Fruit fly (Drosophila melanogaster) whole organism, embryonic: ENCODE measurements around the gene dyl.

Source experiments
- Asciz ChIP-seq: fragments of 200-800 bp; sonication (Bioruptor generic); optimal IDR thresholded peaks from 2 replicates; lab custom pipeline; 2017; ENCODE audit warnings: missing biosample characterization, mild to moderate bottlenecking, missing genetic modification characterization, missing genetic modification reagents
- Atf-2 ChIP-seq: fragments of 200-800 bp; sonication (Bioruptor generic); optimal IDR thresholded peaks from 2 replicates; lab custom pipeline; 2016; ENCODE audit warnings: missing biosample characterization, missing genetic modification characterization
- B-H2 ChIP-seq: fragments of 200-800 bp; sonication (Bioruptor generic); optimal IDR thresholded peaks from 2 replicates; lab custom pipeline; 2018; ENCODE audit warnings: missing biosample characterization, mild to moderate bottlenecking, missing genetic modification characterization
- Bteb2 ChIP-seq: fragments of 200-800 bp; sonication (Bioruptor generic); optimal IDR thresholded peaks from 2 replicates; lab custom pipeline; 2016; ENCODE audit warnings: missing biosample characterization, missing genetic modification characterization
- CG10267 ChIP-seq: fragments of 200-800 bp; sonication (Bioruptor generic); optimal IDR thresholded peaks from 2 replicates; lab custom pipeline; 2018; ENCODE audit warnings: missing biosample characterization, mild to moderate bottlenecking, missing genetic modification characterization, moderate library complexity
- CG10431 ChIP-seq: fragments of 200-800 bp; sonication (Bioruptor generic); optimal IDR thresholded peaks from 3 replicates; lab custom pipeline; 2018; ENCODE audit warnings: missing biosample characterization, mild to moderate bottlenecking, missing genetic modification characterization
- CG10543 ChIP-seq: fragments of 200-800 bp; sonication (Bioruptor generic); optimal IDR thresholded peaks from 3 replicates; lab custom pipeline; 2017; ENCODE audit warnings: missing biosample characterization, mild to moderate bottlenecking, missing genetic modification characterization, moderate library complexity
- CG11456 ChIP-seq: fragments of 200-800 bp; sonication (Bioruptor generic); IDR thresholded peaks from 3 replicates; pipeline ENCODE4 v1.3.6; 2022; ENCODE audit warnings: missing biosample characterization, missing genetic modification characterization
- CG12219 ChIP-seq: fragments of 200-800 bp; sonication (Bioruptor generic); optimal IDR thresholded peaks from 3 replicates; lab custom pipeline; 2018; ENCODE audit warnings: missing biosample characterization, mild to moderate bottlenecking, missing genetic modification characterization
- CG1602 ChIP-seq: fragments of 200-800 bp; sonication (Bioruptor generic); optimal IDR thresholded peaks from 3 replicates; lab custom pipeline; 2016; ENCODE audit warnings: missing biosample characterization, missing genetic modification characterization
- CG17612 ChIP-seq: fragments of 200-800 bp; sonication (Bioruptor generic); IDR thresholded peaks from 2 replicates; pipeline ENCODE4 v1.3.6; 2022; ENCODE audit warnings: missing biosample characterization, missing genetic modification characterization
- CG18262 ChIP-seq: fragments of 200-800 bp; optimal IDR thresholded peaks from 3 replicates; lab custom pipeline; 2019; ENCODE audit warnings: missing biosample characterization, mild to moderate bottlenecking, missing genetic modification characterization, moderate library complexity
- CG2120 ChIP-seq: fragments of 200-800 bp; sonication (Bioruptor generic); optimal IDR thresholded peaks from 3 replicates; lab custom pipeline; 2016; ENCODE audit warnings: missing biosample characterization, missing genetic modification characterization
- CG2202 ChIP-seq: fragments of 200-800 bp; sonication (Bioruptor generic); optimal IDR thresholded peaks from 2 replicates; lab custom pipeline; 2018; ENCODE audit warnings: missing biosample characterization, mild to moderate bottlenecking, missing genetic modification characterization
- CG32532 ChIP-seq: fragments of 200-800 bp; sonication (Bioruptor generic); IDR thresholded peaks from 2 replicates; pipeline ENCODE4 v1.3.6; 2022; ENCODE audit warnings: missing biosample characterization, missing genetic modification characterization
- CG33557 ChIP-seq: fragments of 200-800 bp; sonication (Bioruptor generic); optimal IDR thresholded peaks from 2 replicates; lab custom pipeline; 2019; ENCODE audit warnings: missing biosample characterization, mild to moderate bottlenecking, missing genetic modification characterization, moderate library complexity
- CG6175 ChIP-seq: fragments of 200-800 bp; sonication (Bioruptor generic); IDR thresholded peaks from 3 replicates; pipeline ENCODE4 v1.3.6; 2022; ENCODE audit warnings: missing biosample characterization, missing genetic modification characterization
- CG6791 ChIP-seq: fragments of 200-800 bp; sonication (Bioruptor generic); IDR thresholded peaks from 3 replicates; pipeline ENCODE4 v1.3.6; 2022; ENCODE audit warnings: missing biosample characterization, missing genetic modification characterization; ENCODE audit not compliant: partially characterized antibody
- CG9437 ChIP-seq: fragments of 200-800 bp; sonication (Bioruptor generic); optimal IDR thresholded peaks from 2 replicates; lab custom pipeline; 2018; ENCODE audit warnings: missing biosample characterization, mild to moderate bottlenecking, missing genetic modification characterization
- D ChIP-seq, 2 experiments: fragments of 200-800 bp in 1 of 2; fragments of >200 bp in 1 of 2; sonication (Bioruptor generic) in 1 of 2; optimal IDR thresholded peaks; 2 replicates in 1 of 2; 3 replicates in 1 of 2; lab custom pipeline; 2017; ENCODE audit warnings: mild to moderate bottlenecking in 1 of 2, missing biosample characterization in 1 of 2, missing genetic modification characterization in 1 of 2, missing genetic modification reagents in 1 of 2
- ERR ChIP-seq: fragments of 200-800 bp; sonication (Bioruptor generic); optimal IDR thresholded peaks from 2 replicates; lab custom pipeline; 2016; ENCODE audit warnings: missing biosample characterization, missing genetic modification characterization
- MBD-R2 ChIP-seq: fragments of 200-800 bp; sonication (Bioruptor generic); IDR thresholded peaks from 2 replicates; pipeline ENCODE4 v1.3.6; 2022; ENCODE audit warnings: missing biosample characterization, missing genetic modification characterization
- Meics ChIP-seq: fragments of 200-800 bp; sonication (Bioruptor generic); optimal IDR thresholded peaks from 2 replicates; lab custom pipeline; 2017; ENCODE audit warnings: missing biosample characterization, mild to moderate bottlenecking, missing genetic modification characterization
- Myb ChIP-seq: fragments of 200-800 bp; sonication (Bioruptor generic); optimal IDR thresholded peaks from 2 replicates; lab custom pipeline; 2016; ENCODE audit warnings: missing biosample characterization, missing genetic modification characterization
- Nf-YC ChIP-seq: fragments of 200-800 bp; optimal IDR thresholded peaks from 3 replicates; lab custom pipeline; 2019; ENCODE audit warnings: missing biosample characterization, mild to moderate bottlenecking, missing genetic modification characterization, moderate library complexity
- NfI ChIP-seq: fragments of 200-800 bp; sonication (Bioruptor generic); optimal IDR thresholded peaks from 3 replicates; lab custom pipeline; 2018; ENCODE audit warnings: missing biosample characterization, mild to moderate bottlenecking, missing genetic modification characterization, moderate library complexity
- Ptx1 ChIP-seq: fragments of 200-800 bp; sonication (Bioruptor generic); IDR thresholded peaks from 2 replicates; pipeline ENCODE4 v1.3.6; 2022; ENCODE audit warnings: missing biosample characterization, missing genetic modification characterization
- Rfx ChIP-seq: fragments of 200-800 bp; sonication (Bioruptor generic); IDR thresholded peaks from 2 replicates; pipeline ENCODE4 v1.3.6; 2022; ENCODE audit warnings: missing biosample characterization, missing genetic modification characterization
- Spps ChIP-seq: fragments of 200-800 bp; sonication (Bioruptor generic); optimal IDR thresholded peaks from 2 replicates; lab custom pipeline; 2018; ENCODE audit warnings: missing biosample characterization, mild to moderate bottlenecking, missing genetic modification characterization
- Ssrp ChIP-seq: fragments of 200-800 bp; sonication (Bioruptor generic); optimal IDR thresholded peaks from 2 replicates; lab custom pipeline; 2018; ENCODE audit warnings: missing biosample characterization, mild to moderate bottlenecking, missing genetic modification characterization, moderate library complexity
- bcd ChIP-seq: fragments of 200-800 bp; sonication (Bioruptor generic); optimal IDR thresholded peaks from 2 replicates; lab custom pipeline; 2017; ENCODE audit warnings: missing biosample characterization, mild to moderate bottlenecking, missing genetic modification characterization
- cato ChIP-seq: fragments of 200-800 bp; sonication (Bioruptor generic); optimal IDR thresholded peaks from 2 replicates; lab custom pipeline; 2016; ENCODE audit warnings: missing biosample characterization, missing genetic modification characterization, borderline replicate concordance
- chinmo ChIP-seq: fragments of 200-800 bp; sonication (Bioruptor generic); IDR thresholded peaks from 4 replicates; pipeline ENCODE4 v1.3.6; 2022; ENCODE audit warnings: missing biosample characterization, missing genetic modification characterization; ENCODE audit not compliant: partially characterized antibody
- crp ChIP-seq, 2 experiments: fragments of 200-800 bp; sonication (Bioruptor generic); optimal IDR thresholded peaks; 2 replicates in 1 of 2; 3 replicates in 1 of 2; lab custom pipeline; 2017; ENCODE audit warnings: missing biosample characterization in 2 of 2, missing genetic modification characterization in 2 of 2, mild to moderate bottlenecking in 1 of 2, moderate library complexity in 1 of 2
- dimm ChIP-seq: fragments of 200-800 bp; sonication (Bioruptor generic); IDR thresholded peaks from 2 replicates; pipeline ENCODE4 v1.3.6; 2022; ENCODE audit warnings: missing biosample characterization, missing genetic modification characterization
- fd102C ChIP-seq: fragments of 200-800 bp; sonication (Bioruptor generic); optimal IDR thresholded peaks from 2 replicates; lab custom pipeline; 2018; ENCODE audit warnings: missing biosample characterization, mild to moderate bottlenecking, missing genetic modification characterization, moderate library complexity
- grau ChIP-seq: fragments of 200-800 bp; optimal IDR thresholded peaks from 3 replicates; lab custom pipeline; 2019; ENCODE audit warnings: missing biosample characterization, mild to moderate bottlenecking, missing genetic modification characterization, moderate library complexity
- grn ChIP-seq: fragments of 200-800 bp; sonication (Bioruptor generic); optimal IDR thresholded peaks from 3 replicates; lab custom pipeline; 2017; ENCODE audit warnings: missing biosample characterization, missing genetic modification characterization
- ham ChIP-seq: fragments of 200-800 bp; sonication (Bioruptor generic); IDR thresholded peaks from 2 replicates; pipeline ENCODE4 v1.3.6; 2022; ENCODE audit warnings: missing biosample characterization, missing genetic modification characterization
- kni ChIP-seq: fragments of 200-800 bp; sonication (Bioruptor generic); optimal IDR thresholded peaks from 3 replicates; lab custom pipeline; 2017; ENCODE audit warnings: mild to moderate bottlenecking, missing biosample characterization, missing genetic modification reagents, missing genetic modification characterization
- nau ChIP-seq: fragments of 200-800 bp; sonication (Bioruptor generic); optimal IDR thresholded peaks from 3 replicates; lab custom pipeline; 2017; ENCODE audit warnings: missing biosample characterization, mild to moderate bottlenecking, missing genetic modification characterization, missing genetic modification reagents
- pros ChIP-seq: fragments of 200-800 bp; sonication (Bioruptor generic); optimal IDR thresholded peaks from 3 replicates; lab custom pipeline; 2019; ENCODE audit warnings: missing biosample characterization, mild to moderate bottlenecking, missing genetic modification characterization, moderate library complexity
- schlank ChIP-seq: fragments of 200-800 bp; sonication (Bioruptor generic); optimal IDR thresholded peaks from 2 replicates; lab custom pipeline; 2018; ENCODE audit warnings: missing biosample characterization, mild to moderate bottlenecking, missing genetic modification characterization
- scrt ChIP-seq: fragments of 200-800 bp; sonication (Bioruptor generic); optimal IDR thresholded peaks from 2 replicates; lab custom pipeline; 2018; ENCODE audit warnings: missing biosample characterization, mild to moderate bottlenecking, missing genetic modification characterization, moderate library complexity
- sd ChIP-seq: fragments of 200-800 bp; sonication (Bioruptor generic); optimal IDR thresholded peaks from 3 replicates; lab custom pipeline; 2018; ENCODE audit warnings: missing biosample characterization, mild to moderate bottlenecking, missing genetic modification characterization, moderate library complexity
- sob ChIP-seq: fragments of 200-800 bp; sonication (Bioruptor generic); IDR thresholded peaks from 2 replicates; pipeline ENCODE4 v1.3.6; 2022; ENCODE audit warnings: missing biosample characterization, missing genetic modification characterization
- stwl ChIP-seq: fragments of 200-800 bp; sonication (Bioruptor generic); optimal IDR thresholded peaks from 3 replicates; lab custom pipeline; 2018; ENCODE audit warnings: missing biosample characterization, mild to moderate bottlenecking, missing genetic modification characterization, moderate library complexity
- tup ChIP-seq: fragments of 200-800 bp; sonication (Bioruptor generic); optimal IDR thresholded peaks from 2 replicates; lab custom pipeline; 2016; ENCODE audit warnings: missing biosample characterization, mild to moderate bottlenecking, missing genetic modification characterization, moderate library complexity
- vfl ChIP-seq: fragments of 200-800 bp; sonication (Bioruptor generic); optimal IDR thresholded peaks from 2 replicates; lab custom pipeline; 2016; ENCODE audit warnings: missing biosample characterization, missing genetic modification characterization
- vvl ChIP-seq: fragments of 200-800 bp; sonication (Bioruptor generic); IDR thresholded peaks from 2 replicates; pipeline ENCODE4 v1.3.6; 2022; ENCODE audit warnings: missing biosample characterization, missing genetic modification characterization

The dyl gene

dm6 chr3L:4286784-4287183 is 20.7 kb downstream of the dyl start, which contains the start of gene TfIIEbeta (continued):
- TF ChIP-seq CG10543 (GFP tag; lab: Kevin White, UChicago) (no peak), CG18262 (tag; lab: Kevin White, UChicago) (peak; percentile 31), Meics (GFP tag; lab: Kevin White, UChicago) (peak; percentile 53), CG10431 (peak; percentile 25), tup (GFP tag; lab: Kevin White, UChicago) (no peak), Asciz (peak; percentile 28), CG17612 (GFP tag; lab: Robert Waterston, UW) (no peak), scrt (GFP tag; lab: Kevin White, UChicago) (peak; percentile 57), NfI (GFP tag; lab: Kevin White, UChicago) (no peak), Myb (peak; percentile 74), CG9437 (GFP tag; lab: Kevin White, UChicago) (peak; percentile 6), sob (GFP tag; lab: Robert Waterston, UW) (no peak), sd (peak; percentile 73), crp (GFP tag; optimal IDR thresholded peaks at IDR 0.05; lab: Kevin White, UChicago) (peak; percentile 68 to 92), CG11456 (GFP tag; lab: Robert Waterston, UW) (no peak), ham (no peak), Rfx (0 out of 2 replicates have a peak, but pooled peaks have one; percentile 30), pros (GFP tag; lab: Kevin White, UChicago) (no peak), B-H2 (GFP tag; lab: Kevin White, UChicago) (peak; percentile 26), CG10267 (tag; lab: Kevin White, UChicago) (peak; percentile 56), schlank (tag; lab: Kevin White, UChicago) (no peak), bcd (peak; percentile 20), D (optimal IDR thresholded peaks at IDR 0.05; lab: Kevin White, UChicago) (no peak), D (GFP tag; optimal IDR thresholded peaks at IDR 0.05; lab: Kevin White, UChicago) (peak; percentile 7), grn (GFP tag; lab: Kevin White, UChicago) (no peak), ERR (GFP tag; lab: Kevin White, UChicago) (no peak), CG6175 (GFP tag; lab: Robert Waterston, UW) (no peak), CG33557 (GFP tag; lab: Kevin White, UChicago) (no peak), vfl (no peak), grau (tag; lab: Kevin White, UChicago) (peak; percentile 32), chinmo (GFP tag; lab: Robert Waterston, UW) (no peak), MBD-R2 (GFP tag; lab: Robert Waterston, UW) (peak; percentile 92), Ssrp (tag; lab: Kevin White, UChicago) (peak; percentile 27), nau (no peak), cato (GFP tag; lab: Kevin White, UChicago) (no peak), CG12219 (GFP tag; lab: Kevin White, UChicago) (no peak), dimm (GFP tag; lab: Robert Waterston, UW) (no peak), CG2202 (tag; lab: Kevin White, UChicago) (no peak), CG2120 (GFP tag; lab: Kevin White, UChicago) (peak; percentile 38), Nf-YC (tag; lab: Kevin White, UChicago) (peak; percentile 11), CG1602 (GFP tag; lab: Kevin White, UChicago) (peak; percentile 9), Ptx1 (GFP tag; lab: Robert Waterston, UW) (peak; percentile 47), Bteb2 (GFP tag; lab: Kevin White, UChicago) (no peak), CG32532 (peak; percentile 63), vvl (GFP tag; lab: Robert Waterston, UW) (peak; percentile 46), CG6791 (GFP tag; lab: Robert Waterston, UW) (no peak), stwl (tag; lab: Kevin White, UChicago) (peak; percentile 59), kni (GFP tag; lab: Kevin White, UChicago) (no peak), Spps (peak; percentile 11), Atf-2 (GFP tag; lab: Kevin White, UChicago) (no peak), fd102C (GFP tag; lab: Kevin White, UChicago) (no peak)
